Fruit fly (Drosophila melanogaster): Measurements from ENCODE around the gene Tpr2.

Gene Tpr2

dm6 chr2L:16544563-16545066, 53.3 kb downstream of the Tpr2 start, which contains the start of gene mtgo:
TSS of gene mtgo (plus strand) at chr2L:16545016.
- TF ChIP-seq pan (optimal IDR thresholded peaks at IDR 0.05) (no peak), CG8478 (optimal IDR thresholded peaks at IDR 0.05) (no peak), usp (GFP tag; optimal IDR thresholded peaks at IDR 0.05) (no peak), Dll (optimal IDR thresholded peaks at IDR 0.05) (no peak), EcR (GFP tag; optimal IDR thresholded peaks at IDR 0.05) (no peak), psq (optimal IDR thresholded peaks at IDR 0.05) (no peak)

- TF ChIP-seq psq (optimal IDR thresholded peaks at IDR 0.05) (no peak), Dll (optimal IDR thresholded peaks at IDR 0.05) (no peak), CG8478 (optimal IDR thresholded peaks at IDR 0.05) (no peak), EcR (GFP tag; optimal IDR thresholded peaks at IDR 0.05) (no peak), usp (GFP tag; optimal IDR thresholded peaks at IDR 0.05) (no peak), pan (optimal IDR thresholded peaks at IDR 0.05) (no peak)
Measured at dm6 chr2L:16545772-16546171, 54.4 kb downstream of the Tpr2 start.

- TF ChIP-seq Dll (optimal IDR thresholded peaks at IDR 0.05) (no peak), psq (optimal IDR thresholded peaks at IDR 0.05) (no peak)
Measured at dm6 chr2L:16547652-16548417, 56.5 kb downstream of the Tpr2 start.

- TF ChIP-seq EcR (GFP tag; optimal IDR thresholded peaks at IDR 0.05) = no peak
- TF ChIP-seq psq (optimal IDR thresholded peaks at IDR 0.05) = no peak
- TF ChIP-seq usp (GFP tag; optimal IDR thresholded peaks at IDR 0.05) = no peak
- no peak for TF ChIP-seq pan (optimal IDR thresholded peaks at IDR 0.05)
- no peak for TF ChIP-seq Dll (optimal IDR thresholded peaks at IDR 0.05)
- no peak for TF ChIP-seq CG8478 (optimal IDR thresholded peaks at IDR 0.05)
Measured at dm6 chr2L:16548418-16549108, 57.2 kb downstream of the Tpr2 start.

DNA sequence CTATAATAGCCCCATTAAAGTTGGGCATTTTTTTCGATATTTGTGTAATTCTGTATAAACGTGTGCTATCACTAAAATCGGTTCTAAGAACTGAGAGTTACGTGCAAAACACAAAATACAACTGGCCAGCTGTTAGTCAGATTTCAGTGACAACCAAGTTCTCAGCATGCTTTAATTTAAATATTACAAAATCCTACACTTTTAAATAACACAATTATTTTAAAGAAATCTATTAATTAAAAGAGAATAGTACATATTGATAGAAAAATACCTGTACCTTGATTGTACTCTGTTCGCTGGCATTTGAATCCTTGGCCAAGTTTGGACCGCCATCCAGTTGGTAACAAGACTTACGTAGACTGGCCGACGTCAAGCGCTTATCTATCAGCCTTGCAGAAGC, 58.5 kb downstream of the Tpr2 start, which contains the start of gene CG5968:
TSS of gene CG5968 (minus strand) at position 101 of the 400 bp plus-strand sequence.
- no peak for TF ChIP-seq psq (optimal IDR thresholded peaks at IDR 0.05)
- TF ChIP-seq usp (GFP tag; optimal IDR thresholded peaks at IDR 0.05) = no peak
- TF ChIP-seq CG8478 (optimal IDR thresholded peaks at IDR 0.05) = no peak
- TF ChIP-seq Dll (optimal IDR thresholded peaks at IDR 0.05) = no peak
- no peak for TF ChIP-seq pan (optimal IDR thresholded peaks at IDR 0.05)
- no peak for TF ChIP-seq EcR (GFP tag; optimal IDR thresholded peaks at IDR 0.05)
